Worm (Caenorhabditis elegans): ENCODE measurements around the gene Y39G8B.7.
A peak's percentile ranks its signal among the peaks of the same experiment; 100 is the strongest.

ce11 chrII:14040204-14040842 lies 45.5 kb upstream of the Y39G8B.7 start:
- TF ChIP-seq mef-2 (tag; optimal IDR thresholded peaks at IDR 0.05) (peak; percentile 85), ceh-82 (tag; optimal IDR thresholded peaks at IDR 0.05) (peak; percentile 49 to 77 (median 67)), alr-1 (tag; optimal IDR thresholded peaks at IDR 0.05; ENCODE audit: borderline replicate concordance) (no peak), elt-3 (tag; optimal IDR thresholded peaks at IDR 0.05) (peak in 3 of 6 experiments; percentile 54 to 85 (median 77)), aha-1 (tag; optimal IDR thresholded peaks at IDR 0.05) (no peak), nhr-28 (tag; optimal IDR thresholded peaks at IDR 0.05) (no peak), ztf-11 (tag; optimal IDR thresholded peaks at IDR 0.05) (peak in 1 of 2 experiments; percentile 66), skn-1 (tag; optimal IDR thresholded peaks at IDR 0.05) (peak; percentile 83)

Measured in whole organism, L1 larva.